Fruit fly (Drosophila melanogaster): ENCODE data around the gene CG14014.

CG14014 gene

DNA sequence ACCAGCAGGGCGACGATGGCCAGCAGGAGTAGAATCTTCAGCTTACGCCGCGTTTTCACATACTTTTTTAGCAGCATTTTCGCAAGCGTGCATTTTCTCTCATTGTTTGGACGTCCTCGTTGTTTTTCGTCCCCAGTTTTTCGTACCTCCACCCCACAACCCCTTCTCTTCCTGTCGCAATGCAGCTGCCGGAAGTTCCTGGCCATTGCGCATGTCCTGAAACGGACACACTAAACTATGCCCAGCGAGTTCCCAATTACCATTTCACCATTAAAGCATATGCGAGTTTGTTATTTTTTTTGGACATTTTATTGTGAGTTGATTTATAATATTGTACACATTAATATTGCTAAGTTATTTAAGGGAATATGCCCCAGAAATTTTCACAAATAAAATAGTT, 11.6 kb downstream of the CG14014 start, which contains the start of gene CG14015:
Gene CG14015, minus strand, starts transcription at position 163 of the 400 bp plus-strand sequence.
- no peak for TF ChIP-seq noc (tag; optimal IDR thresholded peaks at IDR 0.05)

dm6 chr2L:5537063-5537462, 13.6 kb downstream of the CG14014 start:
- no peak for TF ChIP-seq noc (tag; optimal IDR thresholded peaks at IDR 0.05)

- no peak for TF ChIP-seq noc (tag; optimal IDR thresholded peaks at IDR 0.05)
These were observed 14.0 kb downstream of the CG14014 start, which contains the start of gene tomb for dm6 chr2L:5536658-5537057. Gene tomb, minus strand, starts transcription at chr2L:5536758.

DNA sequence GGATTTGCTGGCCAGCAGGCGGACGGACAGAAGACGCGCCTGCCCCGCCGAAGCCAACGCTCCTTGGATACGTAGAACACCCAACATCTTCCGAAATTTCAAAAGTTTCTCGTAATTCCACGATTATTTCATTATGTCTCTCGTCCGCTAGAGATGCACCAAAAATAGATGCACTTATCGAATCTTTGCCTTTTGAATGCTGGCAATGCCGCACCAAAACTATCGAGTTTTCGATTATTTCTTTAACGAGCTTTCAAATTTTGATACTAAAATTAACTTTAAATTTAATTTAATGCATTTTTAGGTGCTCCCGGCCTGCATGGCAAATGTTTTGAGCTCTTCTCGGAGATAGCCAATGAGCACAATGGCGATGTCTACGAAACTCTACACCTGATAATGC, 18.6 kb downstream of the CG14014 start, which contains the start of gene Coq6:
Gene Coq6, minus strand, starts transcription at position 163 of the 400 bp plus-strand sequence.
- no peak for TF ChIP-seq noc (tag; optimal IDR thresholded peaks at IDR 0.05)

DNA sequence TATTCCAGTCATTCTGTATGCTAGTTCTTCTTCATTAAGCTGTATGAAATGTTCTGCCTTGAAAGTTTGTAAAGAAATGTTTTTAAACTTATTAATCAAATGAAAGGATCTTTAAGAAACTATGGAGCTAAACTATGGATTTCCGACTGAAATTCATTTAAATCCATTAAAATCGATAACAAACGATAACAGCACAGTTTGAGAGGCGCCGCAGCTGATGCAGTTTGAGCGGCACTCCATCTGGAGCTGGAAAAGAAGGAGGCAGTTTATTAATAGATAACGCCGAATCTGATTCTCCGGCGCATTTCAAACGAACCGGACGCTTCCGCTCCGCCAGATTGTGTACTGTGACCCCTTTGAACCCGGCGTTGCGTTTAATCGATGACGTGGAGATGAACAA, 22.8 kb downstream of the CG14014 start, which contains the start of gene CG31915:
Gene CG31915, plus strand, starts transcription at position 263 of the 400 bp plus-strand sequence.
- no peak for TF ChIP-seq noc (tag; optimal IDR thresholded peaks at IDR 0.05)

- no peak for TF ChIP-seq noc (tag; optimal IDR thresholded peaks at IDR 0.05)
These were observed 23.9 kb downstream of the CG14014 start, which contains the start of gene Cox11 for dm6 chr2L:5526738-5527137. Gene Cox11, plus strand, starts transcription at chr2L:5526957.

DNA sequence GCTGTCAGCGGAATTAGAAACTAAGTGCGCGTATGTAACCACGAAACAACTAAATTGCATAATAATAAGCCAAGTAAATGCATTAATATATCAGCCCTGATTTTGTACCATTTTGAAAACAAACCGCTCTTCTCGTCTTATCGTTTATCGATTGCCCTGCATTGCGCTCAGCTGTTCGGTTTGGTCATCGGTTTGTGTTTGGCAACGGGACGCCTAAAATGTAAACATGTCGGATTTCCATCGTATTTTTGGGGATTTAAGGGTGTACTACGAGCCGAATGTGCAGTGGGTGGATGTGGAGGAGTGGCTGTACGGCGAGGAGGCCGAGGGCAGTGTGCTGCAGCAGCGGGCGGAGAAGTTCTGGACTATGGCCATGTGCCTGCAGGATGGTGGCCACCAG, 24.9 kb downstream of the CG14014 start, which contains the start of gene Cap-D3:
Gene Cap-D3, plus strand, starts transcription at position 183 of the 400 bp plus-strand sequence.
- no peak for TF ChIP-seq noc (tag; optimal IDR thresholded peaks at IDR 0.05)

DNA sequence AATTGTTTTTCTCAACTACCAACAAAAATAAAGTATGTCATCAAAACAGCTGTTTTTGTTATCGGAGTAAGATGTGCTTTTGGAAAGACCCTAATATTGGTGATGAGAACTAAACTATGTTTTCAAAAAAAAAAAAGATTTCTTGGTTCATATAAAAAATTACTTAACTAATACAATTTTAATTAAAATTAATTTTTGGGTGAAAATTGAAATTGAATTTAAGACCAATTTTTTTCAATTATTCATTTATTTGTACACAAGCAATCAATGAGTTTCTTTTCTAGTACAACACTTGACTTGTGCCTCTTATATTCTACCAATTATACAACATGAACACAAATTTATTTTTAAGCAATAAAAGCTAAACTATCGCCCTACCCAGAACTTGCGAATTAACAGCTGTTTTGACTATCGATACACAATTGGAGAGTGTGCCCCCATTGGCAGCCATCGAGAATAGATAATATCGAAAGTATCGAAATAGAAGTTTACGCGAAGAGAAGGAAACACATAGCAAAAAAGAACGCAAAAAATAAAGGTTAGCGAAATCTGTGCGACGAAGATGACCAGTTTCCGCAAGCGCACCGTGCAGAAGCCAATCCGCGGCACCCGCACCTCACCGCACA, 26.7 kb downstream of the CG14014 start, which contains the start of the genes Vps52 and Elp4:
Gene Vps52, minus strand, starts transcription at position 51 of the 626 bp plus-strand sequence.
Gene Elp4, plus strand, starts transcription at position 292 of the 626 bp plus-strand sequence.
- peak; percentile 75 for TF ChIP-seq noc (tag; optimal IDR thresholded peaks at IDR 0.05)

dm6 chr2L:5520757-5521156, 29.9 kb downstream of the CG14014 start:
- TF ChIP-seq noc (tag; optimal IDR thresholded peaks at IDR 0.05): no peak

- TF ChIP-seq noc (tag; optimal IDR thresholded peaks at IDR 0.05): no peak
These were observed 30.7 kb downstream of the CG14014 start, which contains the start of the genes CG7382 and cl for dm6 chr2L:5519846-5520384. Gene CG7382, minus strand, starts transcription at chr2L:5519896. Gene cl, plus strand, starts transcription at chr2L:5520135.

DNA sequence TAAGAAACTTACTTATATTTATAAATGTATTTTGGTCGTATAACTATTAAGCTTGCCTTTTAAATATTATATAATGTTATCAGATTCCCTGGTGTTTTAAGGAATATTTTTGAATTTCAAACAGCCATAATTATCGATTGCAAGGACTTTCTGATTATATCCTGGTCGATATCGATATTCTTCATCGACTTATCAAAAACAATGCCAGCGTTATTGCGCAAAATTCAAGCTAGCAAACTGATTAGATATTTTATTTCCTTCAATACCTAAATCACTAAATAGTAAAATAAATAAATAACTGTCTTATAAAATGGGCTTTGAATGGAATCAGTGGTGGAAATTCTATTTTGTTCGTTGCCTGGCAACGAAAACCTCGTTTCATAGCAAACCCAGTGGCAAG, 33.2 kb downstream of the CG14014 start, which contains the start of gene CG14020:
Gene CG14020, plus strand, starts transcription at position 345 of the 400 bp plus-strand sequence.
- TF ChIP-seq noc (tag; optimal IDR thresholded peaks at IDR 0.05): no peak

dm6 chr2L:5514946-5515345, 35.7 kb downstream of the CG14014 start:
- TF ChIP-seq noc (tag; optimal IDR thresholded peaks at IDR 0.05): no peak

DNA sequence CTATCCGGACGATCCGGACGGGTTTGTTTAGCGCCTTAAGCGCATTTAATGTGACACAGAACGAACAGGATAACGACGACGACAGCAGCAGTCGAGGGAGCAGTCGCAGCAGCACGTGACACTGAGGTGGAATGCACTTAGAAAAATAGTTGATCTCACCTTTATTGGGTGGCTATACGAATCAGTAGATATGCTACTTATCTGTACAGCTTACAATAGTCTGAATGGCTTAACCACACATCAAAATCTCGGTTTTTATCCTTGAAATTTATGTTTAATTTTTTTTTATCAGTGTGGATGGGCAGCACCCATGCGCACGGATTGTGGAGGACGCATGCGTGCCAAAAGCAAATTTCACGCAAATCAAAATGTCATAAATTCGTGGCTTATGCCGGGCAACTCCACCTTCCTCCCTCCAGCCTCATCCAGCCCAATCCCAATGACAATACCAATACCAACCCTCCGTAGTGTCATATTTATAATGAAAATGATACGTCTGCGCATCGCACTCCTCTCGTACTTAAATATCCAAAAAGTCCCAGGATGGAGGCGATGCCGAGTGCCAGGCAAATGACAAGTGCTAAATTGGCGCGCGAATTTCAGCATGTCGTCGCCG, 42.7 kb downstream of the CG14014 start:
- no peak for TF ChIP-seq noc (tag; optimal IDR thresholded peaks at IDR 0.05)

- no peak for TF ChIP-seq noc (tag; optimal IDR thresholded peaks at IDR 0.05)
These were observed 43.6 kb downstream of the CG14014 start for dm6 chr2L:5507082-5507481.

dm6 chr2L:5505130-5505529, 45.5 kb downstream of the CG14014 start:
- no peak for TF ChIP-seq noc (tag; optimal IDR thresholded peaks at IDR 0.05)

DNA sequence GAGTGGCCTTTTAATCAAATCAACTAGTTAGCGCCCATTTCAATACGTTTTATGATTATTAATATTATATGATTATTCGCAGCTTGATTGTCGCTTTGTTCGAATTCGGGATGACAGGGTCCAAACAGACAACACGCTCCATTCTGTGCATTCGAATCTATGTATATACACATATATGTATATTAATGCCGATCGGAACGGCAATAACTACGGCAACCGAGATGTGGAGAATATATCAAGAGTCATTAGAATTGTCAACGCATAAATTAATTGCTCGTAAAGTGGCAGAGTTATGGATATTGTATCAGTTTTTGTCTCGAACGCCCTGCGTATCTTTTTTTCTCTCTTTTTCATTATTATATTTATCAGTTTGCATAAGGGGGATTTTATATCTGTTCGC, 47.8 kb downstream of the CG14014 start:
- TF ChIP-seq noc (tag; optimal IDR thresholded peaks at IDR 0.05): no peak
